Worm (Caenorhabditis elegans) whole organism, young adult: Measurements from ENCODE around the gene C28D4.4.

Experiments used
- F10E7.11 ChIP-seq: sonication (generic microtip); optimal IDR thresholded peaks from 2 replicates; lab custom pipeline; 2017; ENCODE audit warnings: mild to moderate bottlenecking, missing genetic modification characterization, moderate library complexity, missing compliant biosample characterization
- F23B12.7 ChIP-seq: sonication (generic microtip); optimal IDR thresholded peaks from 2 replicates; lab custom pipeline; 2017; ENCODE audit warnings: missing genetic modification characterization, mild to moderate bottlenecking, missing compliant biosample characterization, antibody characterized with exemption, moderate library complexity; ENCODE audit not compliant: insufficient read depth
- F37B4.10 ChIP-seq: fragments of 200-800 bp; sonication (Bioruptor generic); IDR thresholded peaks from 2 replicates; pipeline ENCODE4 v1.3.6; 2022; ENCODE audit warnings: missing genetic modification characterization, missing compliant biosample characterization
- F39B2.1 ChIP-seq: fragments of 200-800 bp; sonication (Bioruptor generic); IDR thresholded peaks from 2 replicates; pipeline ENCODE4 v1.3.6; 2022; ENCODE audit warnings: missing genetic modification reagents, missing genetic modification characterization, missing compliant biosample characterization
- F49E8.2 ChIP-seq: sonication (generic microtip); optimal IDR thresholded peaks from 3 replicates; lab custom pipeline; 2017; ENCODE audit warnings: missing genetic modification characterization, mild to moderate bottlenecking, missing compliant biosample characterization, antibody characterized with exemption, moderate library complexity; ENCODE audit not compliant: insufficient read depth
- F55B11.4 ChIP-seq: sonication (generic microtip); optimal IDR thresholded peaks from 2 replicates; lab custom pipeline; 2016; ENCODE audit warnings: missing compliant biosample characterization, missing genetic modification characterization, borderline replicate concordance; ENCODE audit not compliant: insufficient read depth
- K11D2.4 ChIP-seq: fragments of 200-800 bp; sonication (Bioruptor generic); IDR thresholded peaks from 2 replicates; pipeline ENCODE4 v1.3.6; 2022; ENCODE audit warnings: missing genetic modification reagents, missing genetic modification characterization, missing compliant biosample characterization
- K12H6.12 ChIP-seq: fragments of 200-800 bp; sonication (Bioruptor generic); optimal IDR thresholded peaks from 2 replicates; lab custom pipeline; 2018; ENCODE audit warnings: mild to moderate bottlenecking, missing genetic modification characterization, missing compliant biosample characterization
- T07F8.4 ChIP-seq: sonication (generic microtip); optimal IDR thresholded peaks from 2 replicates; lab custom pipeline; 2016; ENCODE audit warnings: mild to moderate bottlenecking, missing genetic modification characterization, moderate library complexity, missing compliant biosample characterization
- T26A5.8 ChIP-seq: sonication (generic microtip); optimal IDR thresholded peaks from 2 replicates; lab custom pipeline; 2016; ENCODE audit warnings: missing genetic modification characterization, missing compliant biosample characterization
- Y53F4B.3 ChIP-seq: fragments of 200-800 bp; sonication (Bioruptor generic); IDR thresholded peaks from 2 replicates; pipeline ENCODE4 v1.3.6; 2022; ENCODE audit warnings: missing genetic modification reagents, missing genetic modification characterization, missing compliant biosample characterization
- Y53G8AR.9 ChIP-seq: fragments of 200-800 bp; sonication (Bioruptor generic); conservative IDR thresholded peaks from 2 replicates; pipeline ENCODE4 v1.3.6; 2022; ENCODE audit warnings: missing genetic modification reagents, missing genetic modification characterization, missing compliant biosample characterization
- Y67H2A.10 ChIP-seq: fragments of 200-800 bp; sonication (Bioruptor generic); conservative IDR thresholded peaks from 2 replicates; pipeline ENCODE4 v1.3.6; 2022; ENCODE audit warnings: missing genetic modification reagents, missing genetic modification characterization, missing compliant biosample characterization
- ama-1 ChIP-seq, 3 experiments: fragments of 150-350 bp in 1 of 3; sonication (generic microtip) in 2 of 3; optimal IDR thresholded peaks; 2 replicates each; lab custom pipeline; 2014 to 2018; ENCODE audit warnings: missing biosample characterization in 2 of 3, missing genetic modification characterization in 2 of 3, missing genetic modification reagents in 2 of 3
- atf-7 ChIP-seq: sonication (generic microtip); optimal IDR thresholded peaks from 2 replicates; lab custom pipeline; 2017; ENCODE audit warnings: mild to moderate bottlenecking, missing genetic modification characterization, missing compliant biosample characterization
- attf-5 ChIP-seq: fragments of 200-800 bp; sonication (Bioruptor generic); optimal IDR thresholded peaks from 2 replicates; lab custom pipeline; 2018; ENCODE audit warnings: mild to moderate bottlenecking, missing genetic modification characterization, missing compliant biosample characterization
- ceh-100 ChIP-seq: fragments of 200-800 bp; sonication (Bioruptor generic); IDR thresholded peaks from 2 replicates; pipeline ENCODE4 v1.3.6; 2022; ENCODE audit warnings: missing genetic modification reagents, missing genetic modification characterization, missing compliant biosample characterization
- ceh-58 ChIP-seq: fragments of 200-800 bp; sonication (Bioruptor generic); IDR thresholded peaks from 2 replicates; pipeline ENCODE4 v1.3.6; 2022; ENCODE audit warnings: missing genetic modification characterization, missing compliant biosample characterization
- ceh-79 ChIP-seq: sonication (generic microtip); optimal IDR thresholded peaks from 2 replicates; lab custom pipeline; 2017; ENCODE audit warnings: mild to moderate bottlenecking, missing genetic modification characterization, missing compliant biosample characterization
- chd-7 ChIP-seq: sonication (generic microtip); optimal IDR thresholded peaks from 2 replicates; lab custom pipeline; 2016; ENCODE audit warnings: mild to moderate bottlenecking, missing genetic modification characterization, moderate library complexity, missing compliant biosample characterization
- die-1 ChIP-seq: sonication (generic microtip); optimal IDR thresholded peaks from 2 replicates; lab custom pipeline; 2016; ENCODE audit warnings: missing genotype, mild to moderate bottlenecking, missing genetic modification characterization, missing compliant biosample characterization
- egl-44 ChIP-seq: fragments of 200-800 bp; sonication (Bioruptor generic); IDR thresholded peaks from 2 replicates; pipeline ENCODE4 v1.3.6; 2022; ENCODE audit warnings: missing genetic modification reagents, missing genetic modification characterization, missing compliant biosample characterization
- fkh-3 ChIP-seq: sonication (generic microtip); optimal IDR thresholded peaks from 2 replicates; lab custom pipeline; 2016; ENCODE audit warnings: mild to moderate bottlenecking, missing genetic modification characterization, missing compliant biosample characterization
- gei-17 ChIP-seq: fragments of 200-800 bp; sonication (Bioruptor generic); optimal IDR thresholded peaks from 2 replicates; lab custom pipeline; 2018; ENCODE audit warnings: mild to moderate bottlenecking, missing genetic modification characterization, missing compliant biosample characterization
- hmg-1.2 ChIP-seq: fragments of 200-800 bp; sonication (Bioruptor generic); IDR thresholded peaks from 2 replicates; pipeline ENCODE4 v1.3.6; 2022; ENCODE audit warnings: missing genetic modification reagents, missing genetic modification characterization, missing compliant biosample characterization
- hmg-20 ChIP-seq: fragments of 200-800 bp; sonication (Bioruptor generic); IDR thresholded peaks from 2 replicates; pipeline ENCODE4 v1.3.6; 2022; ENCODE audit warnings: missing genetic modification reagents, missing genetic modification characterization, missing compliant biosample characterization
- hsf-1 ChIP-seq: fragments of 200-800 bp; sonication (Bioruptor generic); IDR thresholded peaks from 2 replicates; pipeline ENCODE4 v1.3.6; 2022; ENCODE audit warnings: missing genetic modification reagents, missing genetic modification characterization, missing compliant biosample characterization
- lin-35 ChIP-seq, 3 experiments: fragments of 150-350 bp in 2 of 3; sonication (generic microtip) in 1 of 3; optimal IDR thresholded peaks; 2 replicates each; lab custom pipeline; 2014 to 2018; ENCODE audit warnings: missing biosample characterization in 3 of 3, missing genetic modification characterization in 3 of 3, missing genetic modification reagents in 3 of 3
- lin-40 ChIP-seq: sonication (generic microtip); optimal IDR thresholded peaks from 2 replicates; lab custom pipeline; 2016; ENCODE audit warnings: missing genetic modification characterization, mild to moderate bottlenecking, missing compliant biosample characterization, missing genotype, missing genetic modification reagents
- madf-10 ChIP-seq: sonication (generic microtip); optimal IDR thresholded peaks from 2 replicates; lab custom pipeline; 2016; ENCODE audit warnings: mild to moderate bottlenecking, missing genetic modification characterization, missing compliant biosample characterization
- madf-3 ChIP-seq: fragments of 200-800 bp; sonication (Bioruptor generic); IDR thresholded peaks from 2 replicates; pipeline ENCODE4 v1.3.6; 2022; ENCODE audit warnings: missing genetic modification reagents, missing genetic modification characterization, missing compliant biosample characterization
- mcd-1 ChIP-seq: fragments of 200-800 bp; sonication (Bioruptor generic); IDR thresholded peaks from 2 replicates; pipeline ENCODE4 v1.3.6; 2022; ENCODE audit warnings: missing genetic modification reagents, missing genetic modification characterization, missing compliant biosample characterization
- nfya-1 ChIP-seq: sonication (generic microtip); optimal IDR thresholded peaks from 2 replicates; lab custom pipeline; 2017; ENCODE audit warnings: antibody characterized with exemption, missing compliant biosample characterization, missing genetic modification characterization, borderline replicate concordance; ENCODE audit not compliant: insufficient read depth
- nfya-2 ChIP-seq: fragments of 200-800 bp; sonication (Bioruptor generic); IDR thresholded peaks from 2 replicates; pipeline ENCODE4 v1.3.6; 2022; ENCODE audit warnings: missing genetic modification reagents, missing genetic modification characterization, missing compliant biosample characterization
- nfyb-1 ChIP-seq: fragments of 200-800 bp; sonication (Bioruptor generic); IDR thresholded peaks from 2 replicates; pipeline ENCODE4 v1.3.6; 2022; ENCODE audit warnings: missing genetic modification reagents, missing genetic modification characterization, missing compliant biosample characterization
- nhr-80 ChIP-seq: sonication (generic microtip); optimal IDR thresholded peaks from 2 replicates; lab custom pipeline; 2016; ENCODE audit warnings: missing genetic modification characterization, missing compliant biosample characterization
- pbrm-1 ChIP-seq: fragments of 200-800 bp; sonication (Bioruptor generic); IDR thresholded peaks from 2 replicates; pipeline ENCODE4 v1.3.6; 2022; ENCODE audit warnings: missing genetic modification reagents, missing genetic modification characterization, missing compliant biosample characterization
- repo-1 ChIP-seq: sonication (generic microtip); optimal IDR thresholded peaks from 2 replicates; lab custom pipeline; 2017; ENCODE audit warnings: mild to moderate bottlenecking, missing genetic modification characterization, missing compliant biosample characterization
- rpc-1 ChIP-seq, 2 experiments: fragments of 150-350 bp in 1 of 2; sonication (generic microtip) in 1 of 2; optimal IDR thresholded peaks; 2 replicates each; lab custom pipeline; 2014 to 2018; ENCODE audit warnings: missing biosample characterization in 1 of 2, missing genetic modification characterization in 1 of 2, missing genetic modification reagents in 1 of 2, missing genotype in 1 of 2
- sdz-38 ChIP-seq: sonication (generic microtip); optimal IDR thresholded peaks from 2 replicates; lab custom pipeline; 2016; ENCODE audit warnings: missing genotype, missing genetic modification characterization, missing compliant biosample characterization
- sea-2 ChIP-seq: fragments of 200-800 bp; sonication (Bioruptor generic); IDR thresholded peaks from 2 replicates; pipeline ENCODE4 v1.3.6; 2022; ENCODE audit warnings: missing genetic modification characterization, missing compliant biosample characterization
- snpc-4 ChIP-seq, 5 experiments: fragments of 150-350 bp in 1 of 5; sonication (generic microtip) in 4 of 5; optimal IDR thresholded peaks; 2 replicates each; lab custom pipeline; 2014 to 2018; ENCODE audit warnings: missing genetic modification characterization in 5 of 5, missing biosample characterization in 3 of 5, antibody characterized with exemption in 2 of 5, mild to moderate bottlenecking in 2 of 5, missing compliant biosample characterization in 2 of 5, missing genotype in 2 of 5, moderate library complexity in 2 of 5, missing genetic modification reagents in 1 of 5
- somi-1 ChIP-seq: fragments of 200-800 bp; sonication (Bioruptor generic); optimal IDR thresholded peaks from 2 replicates; lab custom pipeline; 2018; ENCODE audit warnings: mild to moderate bottlenecking, missing genetic modification characterization, missing compliant biosample characterization
- tbp1 ChIP-seq: fragments of 200-800 bp; sonication (Bioruptor generic); optimal IDR thresholded peaks from 2 replicates; lab custom pipeline; 2018; ENCODE audit warnings: mild to moderate bottlenecking, missing genetic modification characterization, missing compliant biosample characterization
- unc-130 ChIP-seq: sonication (generic microtip); optimal IDR thresholded peaks from 2 replicates; lab custom pipeline; 2016; ENCODE audit warnings: missing genetic modification reagents, missing genetic modification characterization, missing compliant biosample characterization
- ztf-18 ChIP-seq: sonication (generic microtip); optimal IDR thresholded peaks from 2 replicates; lab custom pipeline; 2016; ENCODE audit warnings: missing genotype, mild to moderate bottlenecking, missing genetic modification characterization, missing compliant biosample characterization
- ztf-22 ChIP-seq: fragments of 200-800 bp; sonication (Bioruptor generic); optimal IDR thresholded peaks from 2 replicates; lab custom pipeline; 2018; ENCODE audit warnings: mild to moderate bottlenecking, missing genetic modification characterization, moderate library complexity, missing compliant biosample characterization

The C28D4.4 gene

DNA sequence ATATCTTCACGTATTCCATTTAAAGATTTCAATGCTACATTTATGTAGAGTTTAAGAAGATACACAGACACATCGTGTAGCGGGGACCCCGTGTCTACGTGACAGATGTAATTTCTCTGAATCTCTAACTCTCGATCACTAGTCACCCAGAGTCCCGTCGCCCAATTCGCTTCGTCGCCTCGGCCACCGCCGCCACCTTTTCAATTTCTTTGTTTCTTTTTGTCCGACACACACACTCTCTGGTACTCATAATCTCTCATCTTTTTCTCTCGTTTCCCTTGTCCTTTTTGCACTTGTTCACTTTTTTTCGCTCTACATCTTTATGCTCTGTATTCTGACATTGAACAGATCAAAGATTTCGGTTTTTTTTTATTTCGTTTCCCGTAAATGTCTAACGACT, 26.4 kb downstream of the C28D4.4 start:
- no peak for TF ChIP-seq ceh-58 (GFP tag; lab: Robert Waterston, UW)
- no peak for TF ChIP-seq Y67H2A.10 (GFP tag; lab: Robert Waterston, UW)
- no peak for TF ChIP-seq F10E7.11 (tag; lab: Kevin White, UChicago)
- TF ChIP-seq unc-130 (GFP tag; lab: Kevin White, UChicago), result no peak
- peak; percentile 18 for TF ChIP-seq tbp1 (GFP tag; lab: Kevin White, UChicago)
- TF ChIP-seq chd-7 (tag; lab: Kevin White, UChicago), result peak; percentile 5
- TF ChIP-seq snpc-4 (GFP tag; optimal IDR thresholded peaks at IDR 0.05; lab: Kevin White, UChicago), result no peak
- peak in 3 of 4 experiments; percentile 19 to 23 (median 21) for TF ChIP-seq snpc-4 (tag; optimal IDR thresholded peaks at IDR 0.05; lab: Kevin White, UChicago)
- peak; percentile 18 for TF ChIP-seq atf-7 (tag; lab: Kevin White, UChicago)
- TF ChIP-seq Y53F4B.3 (GFP tag; lab: Robert Waterston, UW), result no peak
- TF ChIP-seq rpc-1 (optimal IDR thresholded peaks at IDR 0.05; lab: Kevin White, UChicago), result no peak
- no peak for TF ChIP-seq rpc-1 (tag; optimal IDR thresholded peaks at IDR 0.05; lab: Kevin White, UChicago)
- TF ChIP-seq pbrm-1, result peak; percentile 35; the same call in 1 of the 2 replicates
- TF ChIP-seq K12H6.12 (tag; lab: Kevin White, UChicago), result peak; percentile 67
- TF ChIP-seq mcd-1 (GFP tag; lab: Robert Waterston, UW), result peak; percentile 43; the same call in 1 of the 2 replicates
- 0 out of 2 replicates have a peak, but pooled peaks have one; percentile 36 for TF ChIP-seq nfyb-1 (GFP tag; lab: Robert Waterston, UW)
- TF ChIP-seq madf-10, result peak; percentile 97
- TF ChIP-seq nfya-1 (tag; lab: Kevin White, UChicago), result no peak
- peak in 1 of 3 experiments; percentile 49 for TF ChIP-seq lin-35 (GFP tag; optimal IDR thresholded peaks at IDR 0.05; lab: Kevin White, UChicago)
- TF ChIP-seq ztf-18 (tag; lab: Kevin White, UChicago), result peak; percentile 9
- no peak for TF ChIP-seq nfya-2 (GFP tag; lab: Robert Waterston, UW)
- TF ChIP-seq gei-17 (GFP tag; lab: Kevin White, UChicago), result no peak
- TF ChIP-seq attf-5 (GFP tag; lab: Kevin White, UChicago), result peak; percentile 74
- TF ChIP-seq hmg-20 (GFP tag; lab: Robert Waterston, UW), result no peak
- no peak for TF ChIP-seq F23B12.7 (tag; lab: Kevin White, UChicago)
- TF ChIP-seq lin-40 (tag; lab: Kevin White, UChicago), result peak; percentile 76
- peak; percentile 94 for TF ChIP-seq nhr-80 (tag; lab: Kevin White, UChicago)
- TF ChIP-seq somi-1 (GFP tag; lab: Kevin White, UChicago), result peak; percentile 17
- peak; percentile 35; the same call in 1 of the 2 replicates for TF ChIP-seq K11D2.4 (GFP tag; lab: Robert Waterston, UW)
- peak; percentile 70; the same call in 1 of the 2 replicates for TF ChIP-seq hmg-1.2
- no peak for TF ChIP-seq F49E8.2 (tag; lab: Kevin White, UChicago)
- TF ChIP-seq Y53G8AR.9, result 0 out of 2 replicates have a peak, but pooled peaks have one; percentile 22
- no peak for TF ChIP-seq ama-1 (optimal IDR thresholded peaks at IDR 0.05; lab: Kevin White, UChicago)
- TF ChIP-seq ama-1 (GFP tag; optimal IDR thresholded peaks at IDR 0.05; lab: Kevin White, UChicago), result no peak

DNA sequence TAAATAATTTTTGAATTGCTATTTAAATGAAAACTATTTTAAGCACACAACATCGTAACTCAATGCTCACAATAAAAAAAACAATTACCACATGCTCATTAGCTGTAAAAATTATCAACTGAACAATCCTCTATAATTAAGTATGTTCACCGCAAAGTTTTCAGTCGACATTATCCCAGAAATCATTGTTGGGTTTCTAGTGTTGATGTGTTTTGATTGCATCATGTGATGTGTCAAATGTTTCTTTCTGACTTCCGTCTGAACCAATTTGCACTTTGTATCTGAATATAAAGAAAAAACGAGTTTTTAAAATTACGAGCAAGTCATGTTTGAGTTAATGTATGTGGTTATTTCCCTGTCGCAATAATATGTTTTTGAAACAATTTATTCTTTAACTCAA, 27.0 kb downstream of the C28D4.4 start:
- TF ChIP-seq fkh-3 (tag; lab: Kevin White, UChicago) (no peak), T07F8.4 (tag; lab: Kevin White, UChicago) (no peak), F37B4.10 (no peak), K11D2.4 (GFP tag; lab: Robert Waterston, UW) (no peak), die-1 (no peak), ztf-22 (GFP tag; lab: Kevin White, UChicago) (no peak), T26A5.8 (tag; lab: Kevin White, UChicago) (no peak), repo-1 (tag; lab: Kevin White, UChicago) (no peak), ceh-100 (GFP tag; lab: Robert Waterston, UW) (no peak), madf-3 (GFP tag; lab: Robert Waterston, UW) (no peak), egl-44 (GFP tag; lab: Robert Waterston, UW) (no peak), hsf-1 (GFP tag; lab: Robert Waterston, UW) (no peak), ceh-79 (no peak), sdz-38 (tag; lab: Kevin White, UChicago) (no peak), gei-17 (GFP tag; lab: Kevin White, UChicago) (no peak), sea-2 (GFP tag; lab: Robert Waterston, UW) (no peak), F39B2.1 (no peak), F55B11.4 (no peak)
